Worm (Caenorhabditis elegans) whole organism, L4 larva: Measurements from ENCODE around the gene vgln-1.

Experiments
- D1046.2 ChIP-seq: fragments of 200-800 bp; sonication (Bioruptor generic); IDR thresholded peaks from 2 replicates; pipeline ENCODE4 v1.3.6; 2022; ENCODE audit warnings: missing genetic modification characterization, missing compliant biosample characterization
- F44E2.7 ChIP-seq: fragments of 200-800 bp; sonication (Bioruptor generic); IDR thresholded peaks from 2 replicates; pipeline ENCODE4 v2.1.2; 2022; ENCODE audit warnings: missing genetic modification characterization, missing compliant biosample characterization
- F49E8.2 ChIP-seq: sonication (generic microtip); optimal IDR thresholded peaks from 2 replicates; lab custom pipeline; 2016; ENCODE audit warnings: missing compliant biosample characterization, mild to moderate bottlenecking, missing genetic modification characterization, borderline replicate concordance
- T26A8.4 ChIP-seq: fragments of 200-800 bp; sonication (Bioruptor generic); IDR thresholded peaks from 2 replicates; pipeline ENCODE4 v1.3.6; 2022; ENCODE audit warnings: missing genetic modification characterization, missing compliant biosample characterization
- ama-1 ChIP-seq: fragments of 150-350 bp; optimal IDR thresholded peaks from 2 replicates; lab custom pipeline; 2014; ENCODE audit warnings: inconsistent platforms, mixed read lengths
- daf-16 ChIP-seq, 3 experiments: sonication (generic microtip); optimal IDR thresholded peaks; 2 replicates each; lab custom pipeline; 2016 to 2017; ENCODE audit warnings: missing genetic modification characterization in 3 of 3, missing genetic modification reagents in 3 of 3, mild to moderate bottlenecking in 2 of 3, missing compliant biosample characterization in 2 of 3, missing biosample characterization in 1 of 3, moderate library complexity in 1 of 3
- dmd-6 ChIP-seq: fragments of 200-800 bp; sonication (Bioruptor generic); IDR thresholded peaks from 2 replicates; pipeline ENCODE4 v1.3.6; 2022; ENCODE audit warnings: missing genetic modification reagents, missing genetic modification characterization, missing compliant biosample characterization
- dmd-9 ChIP-seq: fragments of 200-800 bp; sonication (Bioruptor generic); IDR thresholded peaks from 2 replicates; pipeline ENCODE4 v1.3.6; 2022; ENCODE audit warnings: missing genetic modification reagents, missing genetic modification characterization, missing compliant biosample characterization
- duxl-1 ChIP-seq: sonication (generic microtip); optimal IDR thresholded peaks from 2 replicates; lab custom pipeline; 2016; ENCODE audit warnings: mild to moderate bottlenecking, missing genetic modification characterization, moderate library complexity, missing compliant biosample characterization; ENCODE audit not compliant: poor library complexity
- dve-1 ChIP-seq: sonication (generic microtip); optimal IDR thresholded peaks from 2 replicates; lab custom pipeline; 2017; ENCODE audit warnings: antibody characterized with exemption, mild to moderate bottlenecking, missing genetic modification characterization, missing compliant biosample characterization; ENCODE audit not compliant: insufficient read depth
- egl-43 ChIP-seq: fragments of 200-800 bp; sonication (Bioruptor generic); IDR thresholded peaks from 2 replicates; pipeline ENCODE4 v1.3.6; 2022; ENCODE audit warnings: missing genetic modification reagents, missing genetic modification characterization, missing compliant biosample characterization
- fos-1 ChIP-seq: fragments of 150-350 bp; optimal IDR thresholded peaks from 2 replicates; lab custom pipeline; 2014; ENCODE audit warnings: missing biosample characterization, missing genetic modification characterization
- hlh-11 ChIP-seq: fragments of 200-800 bp; sonication (Bioruptor generic); optimal IDR thresholded peaks from 2 replicates; lab custom pipeline; 2018; ENCODE audit warnings: mild to moderate bottlenecking, missing genetic modification characterization, missing compliant biosample characterization
- hmg-1.1 ChIP-seq: fragments of 200-800 bp; sonication (Bioruptor generic); IDR thresholded peaks from 2 replicates; pipeline ENCODE4 v1.3.6; 2022; ENCODE audit warnings: missing genetic modification reagents, missing genetic modification characterization, missing compliant biosample characterization
- lin-1 ChIP-seq: fragments of 200-800 bp; sonication (Bioruptor generic); IDR thresholded peaks from 2 replicates; pipeline ENCODE4 v1.3.6; 2022; ENCODE audit warnings: missing genetic modification reagents, missing genetic modification characterization, missing compliant biosample characterization
- lin-15B ChIP-seq: fragments of 150-350 bp; sonication (generic microtip); optimal IDR thresholded peaks from 3 replicates; lab custom pipeline; 2014; ENCODE audit warnings: missing biosample characterization, missing genetic modification characterization
- lin-29 ChIP-seq: fragments of 200-800 bp; sonication (Bioruptor generic); IDR thresholded peaks from 2 replicates; pipeline ENCODE4 v1.3.6; 2022; ENCODE audit warnings: missing genetic modification reagents, missing genetic modification characterization, missing compliant biosample characterization
- lin-39 ChIP-seq: fragments of 150-350 bp; optimal IDR thresholded peaks from 2 replicates; lab custom pipeline; 2014; ENCODE audit warnings: missing biosample characterization, missing genetic modification reagents, missing genetic modification characterization
- lir-3 ChIP-seq: sonication (generic microtip); optimal IDR thresholded peaks from 2 replicates; lab custom pipeline; 2016; ENCODE audit warnings: mild to moderate bottlenecking, missing genetic modification characterization, missing compliant biosample characterization
- madf-5 ChIP-seq, 2 experiments: fragments of 200-800 bp; sonication (Bioruptor generic); IDR thresholded peaks; 2 replicates each; pipeline ENCODE4 v1.3.6; 2022; ENCODE audit warnings: missing compliant biosample characterization in 2 of 2, missing genetic modification characterization in 2 of 2
- madf-9 ChIP-seq: fragments of 200-800 bp; sonication (Bioruptor generic); conservative IDR thresholded peaks from 2 replicates; pipeline ENCODE4 v1.3.6; 2022; ENCODE audit warnings: missing genetic modification reagents, missing genetic modification characterization, missing compliant biosample characterization
- mdt-29 ChIP-seq: fragments of 200-800 bp; sonication (Bioruptor generic); IDR thresholded peaks from 2 replicates; pipeline ENCODE4 v1.3.6; 2022; ENCODE audit warnings: missing genetic modification reagents, missing genetic modification characterization, missing compliant biosample characterization
- mep-1 ChIP-seq: fragments of 150-350 bp; sonication (generic microtip); optimal IDR thresholded peaks from 3 replicates; lab custom pipeline; 2014; ENCODE audit warnings: missing biosample characterization, missing genetic modification characterization
- mxl-2 ChIP-seq: fragments of 200-800 bp; sonication (Bioruptor generic); conservative IDR thresholded peaks from 2 replicates; pipeline ENCODE4 v1.3.6; 2022; ENCODE audit warnings: missing genetic modification reagents, missing genetic modification characterization, missing compliant biosample characterization
- nhr-10 ChIP-seq: fragments of 150-350 bp; optimal IDR thresholded peaks from 2 replicates; lab custom pipeline; 2014; ENCODE audit warnings: missing biosample characterization, missing genetic modification characterization
- nhr-11 ChIP-seq: fragments of 150-350 bp; optimal IDR thresholded peaks from 2 replicates; lab custom pipeline; 2014; ENCODE audit warnings: missing biosample characterization, missing genetic modification characterization
- nhr-111 ChIP-seq: fragments of 200-800 bp; sonication (Bioruptor generic); optimal IDR thresholded peaks from 2 replicates; lab custom pipeline; 2018; ENCODE audit warnings: mild to moderate bottlenecking, missing genetic modification characterization, missing compliant biosample characterization
- nhr-25 ChIP-seq: sonication (generic microtip); optimal IDR thresholded peaks from 2 replicates; lab custom pipeline; 2017; ENCODE audit warnings: missing genetic modification characterization, mild to moderate bottlenecking, missing compliant biosample characterization, antibody characterized with exemption, moderate library complexity, borderline replicate concordance; ENCODE audit not compliant: insufficient read depth
- nhr-28 ChIP-seq: fragments of 150-350 bp; optimal IDR thresholded peaks from 2 replicates; lab custom pipeline; 2014; ENCODE audit warnings: missing biosample characterization, missing genetic modification characterization
- nhr-48 ChIP-seq: sonication (generic microtip); optimal IDR thresholded peaks from 2 replicates; lab custom pipeline; 2016; ENCODE audit warnings: mild to moderate bottlenecking, missing genetic modification characterization, missing compliant biosample characterization
- nhr-77 ChIP-seq: fragments of 150-350 bp; optimal IDR thresholded peaks from 2 replicates; lab custom pipeline; 2014; ENCODE audit warnings: missing biosample characterization, missing genetic modification characterization
- pha-4 ChIP-seq, 2 experiments: fragments of 150-350 bp in 1 of 2; fragments of 200-800 bp in 1 of 2; sonication (Bioruptor generic) in 1 of 2; IDR thresholded peaks in 1 of 2; optimal IDR thresholded peaks in 1 of 2; 2 replicates each; pipeline versions ENCODE4 v1.3.6 to Lab custom; 2014 to 2022; ENCODE audit warnings: missing genetic modification characterization in 2 of 2, missing genetic modification reagents in 2 of 2, missing biosample characterization in 1 of 2, missing compliant biosample characterization in 1 of 2
- pqm-1 ChIP-seq: sonication (generic microtip); optimal IDR thresholded peaks from 2 replicates; lab custom pipeline; 2017; ENCODE audit warnings: missing biosample characterization, missing genetic modification characterization
- saeg-2 ChIP-seq: fragments of 200-800 bp; sonication (Bioruptor generic); IDR thresholded peaks from 2 replicates; pipeline ENCODE4 v1.3.6; 2022; ENCODE audit warnings: missing genetic modification reagents, missing genetic modification characterization, missing compliant biosample characterization
- snpc-4 ChIP-seq: fragments of 150-350 bp; optimal IDR thresholded peaks from 2 replicates; lab custom pipeline; 2014; ENCODE audit warnings: missing biosample characterization, missing genetic modification characterization
- tag-97 ChIP-seq: fragments of 200-800 bp; sonication (Bioruptor generic); IDR thresholded peaks from 2 replicates; pipeline ENCODE4 v1.3.6; 2022; ENCODE audit warnings: missing genetic modification characterization, missing compliant biosample characterization
- tra-1 ChIP-seq: fragments of 200-800 bp; sonication (Bioruptor generic); IDR thresholded peaks from 2 replicates; pipeline ENCODE4 v1.3.6; 2022; ENCODE audit warnings: missing genetic modification reagents, missing genetic modification characterization, missing compliant biosample characterization
- unc-130 ChIP-seq: sonication (generic microtip); optimal IDR thresholded peaks from 2 replicates; lab custom pipeline; 2016; ENCODE audit warnings: missing genetic modification reagents, missing genetic modification characterization, missing compliant biosample characterization
- unc-39 ChIP-seq: sonication (generic microtip); optimal IDR thresholded peaks from 2 replicates; lab custom pipeline; 2017; ENCODE audit warnings: missing biosample characterization, missing genetic modification characterization
- unc-62 ChIP-seq, 3 experiments: fragments of 150-350 bp in 1 of 3; sonication (generic microtip); optimal IDR thresholded peaks in 2 of 3; peaks in 1 of 3; 1 replicate in 1 of 3; 2 replicates in 2 of 3; lab custom pipeline; 2014 to 2017; ENCODE audit warnings: missing biosample characterization in 3 of 3, missing genetic modification characterization in 3 of 3, missing genetic modification reagents in 3 of 3, missing genotype in 1 of 3
- zag-1 ChIP-seq: fragments of 150-350 bp; optimal IDR thresholded peaks from 2 replicates; lab custom pipeline; 2014; ENCODE audit warnings: missing biosample characterization, missing genetic modification characterization
- zfp-2 ChIP-seq: sonication (generic microtip); optimal IDR thresholded peaks from 2 replicates; lab custom pipeline; 2016; ENCODE audit warnings: mild to moderate bottlenecking, missing genetic modification characterization, missing compliant biosample characterization
- zip-2 ChIP-seq: fragments of 150-350 bp; optimal IDR thresholded peaks from 2 replicates; lab custom pipeline; 2014; ENCODE audit warnings: missing biosample characterization, missing genetic modification characterization

The vgln-1 gene

ce11 chrII:9936859-9937258 lies 46.0 kb upstream of the vgln-1 start, which contains the start of gene C05C10.3:
C05C10.3 (minus strand) TSS chrII:9936893.
- no peak; the same call in 1 of the 2 replicates for TF ChIP-seq dmd-6 (GFP tag; lab: Robert Waterston, UW)
- no peak for TF ChIP-seq hmg-1.1
- TF ChIP-seq fos-1: no peak
- no peak for TF ChIP-seq nhr-11
- TF ChIP-seq pha-4 (GFP tag; IDR thresholded peaks at IDR 0.05; lab: Robert Waterston, UW): no peak
- no peak for TF ChIP-seq pha-4 (tag; optimal IDR thresholded peaks at IDR 0.05; lab: Kevin White, UChicago)
- TF ChIP-seq unc-130 (GFP tag; lab: Kevin White, UChicago): no peak
- no peak for TF ChIP-seq nhr-48
- TF ChIP-seq lin-1 (GFP tag; lab: Robert Waterston, UW): no peak
- TF ChIP-seq nhr-28 (tag; lab: Kevin White, UChicago): peak; percentile 2
- no peak for TF ChIP-seq madf-9 (GFP tag; lab: Robert Waterston, UW)
- no peak for TF ChIP-seq duxl-1 (tag; lab: Kevin White, UChicago)
- peak; percentile 24 for TF ChIP-seq dve-1 (tag; lab: Kevin White, UChicago)
- no peak for TF ChIP-seq dmd-9
- peak; percentile 35 for TF ChIP-seq nhr-77 (tag; lab: Kevin White, UChicago)
- TF ChIP-seq zag-1 (tag; lab: Kevin White, UChicago): no peak
- TF ChIP-seq snpc-4: no peak
- peak; percentile 7 for TF ChIP-seq pqm-1 (tag; lab: Kevin White, UChicago)
- TF ChIP-seq egl-43 (GFP tag; lab: Robert Waterston, UW): no peak
- no peak for TF ChIP-seq D1046.2 (GFP tag; lab: Robert Waterston, UW)
- no peak for TF ChIP-seq F49E8.2 (tag; lab: Kevin White, UChicago)
- no peak for TF ChIP-seq T26A8.4 (GFP tag; lab: Robert Waterston, UW)
- TF ChIP-seq lir-3: no peak
- TF ChIP-seq daf-16 (GFP tag; optimal IDR thresholded peaks at IDR 0.05; lab: Kevin White, UChicago): no peak
- TF ChIP-seq daf-16 (tag; optimal IDR thresholded peaks at IDR 0.05; lab: Kevin White, UChicago): peak; percentile 82
- no peak for TF ChIP-seq mxl-2 (GFP tag; lab: Robert Waterston, UW)
- TF ChIP-seq unc-39: no peak
- TF ChIP-seq ama-1 (lab: Kevin White, UChicago): no peak
- no peak for TF ChIP-seq lin-29 (GFP tag; lab: Robert Waterston, UW)
- no peak for TF ChIP-seq madf-5 (GFP tag; IDR thresholded peaks at IDR 0.05; lab: Robert Waterston, UW)
- no peak for TF ChIP-seq lin-15B
- TF ChIP-seq tag-97 (GFP tag; lab: Robert Waterston, UW): no peak
- no peak for TF ChIP-seq F44E2.7

DNA sequence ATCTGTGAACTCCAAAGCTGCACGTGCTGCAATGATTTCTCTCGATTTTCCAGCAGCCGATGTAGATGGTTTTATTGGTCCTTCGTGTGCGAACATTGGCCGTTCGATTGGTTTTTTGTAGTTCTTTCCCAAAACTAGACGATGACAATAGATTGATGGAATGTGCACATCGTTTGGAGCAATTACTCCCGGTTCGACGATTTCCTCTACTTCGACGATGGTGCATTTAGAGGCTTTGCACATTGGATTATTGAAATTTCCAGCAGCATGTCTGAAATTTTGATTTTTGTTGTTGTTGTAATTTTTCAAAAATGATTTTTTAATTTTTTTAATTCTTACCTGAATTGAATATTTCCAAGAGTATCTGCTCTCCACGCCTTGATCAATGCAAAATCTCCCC lies 44.8 kb upstream of the vgln-1 start:
- no peak for TF ChIP-seq daf-16 (GFP tag; optimal IDR thresholded peaks at IDR 0.05; lab: Kevin White, UChicago)
- peak; percentile 21 for TF ChIP-seq daf-16 (tag; optimal IDR thresholded peaks at IDR 0.05; lab: Kevin White, UChicago)
- TF ChIP-seq lin-15B: no peak
- TF ChIP-seq lin-39 (tag; lab: Kevin White, UChicago): no peak
- TF ChIP-seq duxl-1 (tag; lab: Kevin White, UChicago): no peak
- peak in 1 of 2 experiments; percentile 55 for TF ChIP-seq unc-62 (GFP tag; optimal IDR thresholded peaks at IDR 0.05 in 1 of 2; lab: Kevin White, UChicago)
- TF ChIP-seq unc-62 (tag; optimal IDR thresholded peaks at IDR 0.05; lab: Kevin White, UChicago): no peak
- TF ChIP-seq tra-1 (GFP tag; lab: Robert Waterston, UW): no peak
- no peak for TF ChIP-seq zip-2 (tag; lab: Kevin White, UChicago)

- peak; percentile 26 for TF ChIP-seq duxl-1 (tag; lab: Kevin White, UChicago)
- peak; percentile 16 for TF ChIP-seq nhr-25 (tag; lab: Kevin White, UChicago)
- peak; percentile 53 for TF ChIP-seq pqm-1 (tag; lab: Kevin White, UChicago)
- no peak for TF ChIP-seq nhr-111 (GFP tag; lab: Kevin White, UChicago)
- peak; percentile 68 for TF ChIP-seq dve-1 (tag; lab: Kevin White, UChicago)
- TF ChIP-seq saeg-2: no peak
- no peak for TF ChIP-seq zfp-2 (tag; lab: Kevin White, UChicago)
- TF ChIP-seq mep-1 (tag; lab: Kevin White, UChicago): peak; percentile 43
- TF ChIP-seq hlh-11 (tag; lab: Kevin White, UChicago): peak; percentile 32
- TF ChIP-seq daf-16 (GFP tag; optimal IDR thresholded peaks at IDR 0.05; lab: Kevin White, UChicago): no peak
- TF ChIP-seq daf-16 (tag; optimal IDR thresholded peaks at IDR 0.05; lab: Kevin White, UChicago): peak; percentile 56
- TF ChIP-seq nhr-28 (tag; lab: Kevin White, UChicago): peak; percentile 1
- peak; percentile 64 for TF ChIP-seq dmd-6 (GFP tag; lab: Robert Waterston, UW)
- peak; percentile 3 for TF ChIP-seq nhr-10 (tag; lab: Kevin White, UChicago)
- no peak for TF ChIP-seq mdt-29 (GFP tag; lab: Robert Waterston, UW)
- 0 out of 2 replicates have a peak, but pooled peaks have one; percentile 8 for TF ChIP-seq madf-9 (GFP tag; lab: Robert Waterston, UW)
- no peak for TF ChIP-seq lin-29 (GFP tag; lab: Robert Waterston, UW)
Measured at ce11 chrII:9935044-9935599, 44.2 kb upstream of the vgln-1 start.
